Fruit fly (Drosophila melanogaster) whole organism, embryonic: Measurements from ENCODE around the gene Tti1.

Source experiments
- BEAF-32 ChIP-seq: fragments of 200-800 bp; sonication (Bioruptor generic); optimal IDR thresholded peaks from 3 replicates; lab custom pipeline; 2017; ENCODE audit warnings: missing biosample characterization, missing genetic modification characterization, mild to moderate bottlenecking, moderate library complexity, missing genetic modification reagents
- CG10462 ChIP-seq: fragments of 200-800 bp; sonication (Bioruptor generic); optimal IDR thresholded peaks from 2 replicates; lab custom pipeline; 2016; ENCODE audit warnings: missing biosample characterization, missing genetic modification characterization
- CG11093 ChIP-seq: fragments of 200-800 bp; sonication (Bioruptor generic); IDR thresholded peaks from 3 replicates; pipeline ENCODE4 v1.3.6; 2022; ENCODE audit warnings: missing biosample characterization, missing genetic modification characterization
- CG11560 ChIP-seq: fragments of 200-800 bp; sonication (Bioruptor generic); IDR thresholded peaks from 3 replicates; pipeline ENCODE4 v1.3.6; 2022; ENCODE audit warnings: missing biosample characterization, missing genetic modification characterization
- CG12744 ChIP-seq: fragments of 200-800 bp; sonication (Bioruptor generic); optimal IDR thresholded peaks from 2 replicates; lab custom pipeline; 2016; ENCODE audit warnings: missing biosample characterization, missing genetic modification characterization
- CG14965 ChIP-seq: fragments of 200-800 bp; sonication (Bioruptor generic); optimal IDR thresholded peaks from 2 replicates; lab custom pipeline; 2016; ENCODE audit warnings: missing biosample characterization, missing genetic modification characterization, borderline replicate concordance
- CG15073 ChIP-seq: fragments of 200-800 bp; sonication (Bioruptor generic); optimal IDR thresholded peaks from 2 replicates; lab custom pipeline; 2016; ENCODE audit warnings: missing biosample characterization, missing genetic modification characterization
- CG16813 ChIP-seq: fragments of 200-800 bp; sonication (Bioruptor generic); IDR thresholded peaks from 3 replicates; pipeline ENCODE4 v1.3.6; 2022; ENCODE audit warnings: missing biosample characterization, missing genetic modification characterization; ENCODE audit not compliant: partially characterized antibody
- CG17359 ChIP-seq: fragments of 200-800 bp; sonication (Bioruptor generic); optimal IDR thresholded peaks from 3 replicates; lab custom pipeline; 2018; ENCODE audit warnings: missing biosample characterization, mild to moderate bottlenecking, missing genetic modification characterization, moderate library complexity
- CG18619 ChIP-seq: fragments of 200-800 bp; sonication (Bioruptor generic); optimal IDR thresholded peaks from 3 replicates; lab custom pipeline; 2017; ENCODE audit warnings: missing biosample characterization, mild to moderate bottlenecking, missing genetic modification characterization
- CG2199 ChIP-seq: fragments of 200-800 bp; sonication (Bioruptor generic); IDR thresholded peaks from 3 replicates; pipeline ENCODE4 v1.3.6; 2022; ENCODE audit warnings: missing biosample characterization, missing genetic modification characterization
- CG32767 ChIP-seq: fragments of 200-800 bp; sonication (Bioruptor generic); IDR thresholded peaks from 2 replicates; pipeline ENCODE4 v1.3.6; 2022; ENCODE audit warnings: missing biosample characterization, missing genetic modification characterization
- CG34376 ChIP-seq: fragments of 200-800 bp; sonication (Bioruptor generic); optimal IDR thresholded peaks from 2 replicates; lab custom pipeline; 2018; ENCODE audit warnings: missing biosample characterization, mild to moderate bottlenecking, missing genetic modification characterization
- CG4328 ChIP-seq: fragments of 200-800 bp; sonication (Bioruptor generic); optimal IDR thresholded peaks from 3 replicates; lab custom pipeline; 2017; ENCODE audit warnings: missing biosample characterization, missing genetic modification reagents, missing genetic modification characterization
- CG4820 ChIP-seq: fragments of 200-800 bp; sonication (Bioruptor generic); optimal IDR thresholded peaks from 3 replicates; lab custom pipeline; 2016; ENCODE audit warnings: missing biosample characterization, missing genetic modification characterization
- CG5180 ChIP-seq: fragments of 200-800 bp; sonication (Bioruptor generic); optimal IDR thresholded peaks from 3 replicates; lab custom pipeline; 2017; ENCODE audit warnings: missing biosample characterization, missing genetic modification characterization, mild to moderate bottlenecking, moderate library complexity, missing genetic modification reagents
- CG7839 ChIP-seq: fragments of 200-800 bp; sonication (Bioruptor generic); optimal IDR thresholded peaks from 3 replicates; lab custom pipeline; 2018; ENCODE audit warnings: missing biosample characterization, mild to moderate bottlenecking, missing genetic modification characterization, moderate library complexity
- CG9876 ChIP-seq: fragments of 200-800 bp; sonication (Bioruptor generic); optimal IDR thresholded peaks from 2 replicates; lab custom pipeline; 2016; ENCODE audit warnings: missing biosample characterization, missing genetic modification characterization
- Camta ChIP-seq: fragments of 200-800 bp; sonication (Bioruptor generic); optimal IDR thresholded peaks from 2 replicates; lab custom pipeline; 2016; ENCODE audit warnings: missing biosample characterization, missing genetic modification characterization
- CkIIα-i1 ChIP-seq: fragments of 200-800 bp; sonication (Bioruptor generic); IDR thresholded peaks from 2 replicates; pipeline ENCODE4 v1.3.6; 2022; ENCODE audit warnings: missing biosample characterization, missing genetic modification characterization
- D19A ChIP-seq: fragments of 200-800 bp; optimal IDR thresholded peaks from 3 replicates; lab custom pipeline; 2019; ENCODE audit warnings: missing biosample characterization, mild to moderate bottlenecking, missing genetic modification characterization, moderate library complexity
- HLH4C ChIP-seq: fragments of 200-800 bp; sonication (Bioruptor generic); IDR thresholded peaks from 3 replicates; pipeline ENCODE4 v1.3.6; 2022; ENCODE audit warnings: missing biosample characterization, missing genetic modification characterization; ENCODE audit not compliant: partially characterized antibody
- Lhr ChIP-seq: fragments of 200-800 bp; sonication (Bioruptor generic); optimal IDR thresholded peaks from 3 replicates; lab custom pipeline; 2017; ENCODE audit warnings: mild to moderate bottlenecking, missing biosample characterization, missing genetic modification reagents, missing genetic modification characterization
- Nf-YA ChIP-seq: fragments of 200-800 bp; sonication (Bioruptor generic); IDR thresholded peaks from 2 replicates; pipeline ENCODE4 v1.3.6; 2022; ENCODE audit warnings: missing biosample characterization, missing genetic modification characterization
- Oli ChIP-seq: fragments of 200-800 bp; sonication (Bioruptor generic); optimal IDR thresholded peaks from 2 replicates; lab custom pipeline; 2018; ENCODE audit warnings: missing biosample characterization, mild to moderate bottlenecking, missing genetic modification characterization, moderate library complexity
- Stat92E ChIP-seq, 3 experiments: fragments of >200 bp in 2 of 3; fragments of 200-800 bp in 1 of 3; sonication (Bioruptor generic) in 1 of 3; optimal IDR thresholded peaks; 2 replicates each; lab custom pipeline; 2017 to 2019; ENCODE audit warnings: missing biosample characterization in 3 of 3, missing genetic modification characterization in 3 of 3, mild to moderate bottlenecking in 1 of 3, moderate library complexity in 1 of 3
- Taf1 ChIP-seq: fragments of 200-800 bp; sonication (Bioruptor generic); IDR thresholded peaks from 2 replicates; pipeline ENCODE4 v1.3.6; 2022; ENCODE audit warnings: missing biosample characterization, missing genetic modification characterization
- Usf ChIP-seq: fragments of 200-800 bp; sonication (Bioruptor generic); optimal IDR thresholded peaks from 2 replicates; lab custom pipeline; 2017; ENCODE audit warnings: missing genotype, missing biosample characterization, missing genetic modification characterization
- YL-1 ChIP-seq: fragments of 200-800 bp; sonication (Bioruptor generic); optimal IDR thresholded peaks from 3 replicates; lab custom pipeline; 2017; ENCODE audit warnings: missing biosample characterization, mild to moderate bottlenecking, missing genetic modification characterization
- aop ChIP-seq: fragments of 200-800 bp; sonication (Bioruptor generic); IDR thresholded peaks from 2 replicates; pipeline ENCODE4 v1.3.6; 2022; ENCODE audit warnings: missing biosample characterization, missing genetic modification characterization
- bigmax ChIP-seq: fragments of 200-800 bp; sonication (Bioruptor generic); optimal IDR thresholded peaks from 2 replicates; lab custom pipeline; 2018; ENCODE audit warnings: missing biosample characterization, mild to moderate bottlenecking, missing genetic modification characterization
- crc ChIP-seq: fragments of 200-800 bp; sonication (Bioruptor generic); optimal IDR thresholded peaks from 2 replicates; lab custom pipeline; 2016; ENCODE audit warnings: missing biosample characterization, missing genetic modification characterization
- dimm ChIP-seq: fragments of 200-800 bp; sonication (Bioruptor generic); IDR thresholded peaks from 2 replicates; pipeline ENCODE4 v1.3.6; 2022; ENCODE audit warnings: missing biosample characterization, missing genetic modification characterization
- emc ChIP-seq: fragments of 200-800 bp; sonication (Bioruptor generic); optimal IDR thresholded peaks from 2 replicates; lab custom pipeline; 2016; ENCODE audit warnings: missing biosample characterization, missing genetic modification characterization
- grau ChIP-seq: fragments of 200-800 bp; optimal IDR thresholded peaks from 3 replicates; lab custom pipeline; 2019; ENCODE audit warnings: missing biosample characterization, mild to moderate bottlenecking, missing genetic modification characterization, moderate library complexity
- hkb ChIP-seq, 2 experiments: fragments of 200-800 bp in 1 of 2; fragments of >200 bp in 1 of 2; sonication (Bioruptor generic) in 1 of 2; IDR thresholded peaks in 1 of 2; optimal IDR thresholded peaks in 1 of 2; 2 replicates each; pipeline versions ENCODE4 v1.3.6 to Lab custom; 2017 to 2022; ENCODE audit warnings: missing biosample characterization in 1 of 2, missing genetic modification characterization in 1 of 2
- kah ChIP-seq: fragments of 200-800 bp; sonication (Bioruptor generic); optimal IDR thresholded peaks from 2 replicates; lab custom pipeline; 2018; ENCODE audit warnings: missing biosample characterization, mild to moderate bottlenecking, missing genetic modification characterization
- ken ChIP-seq: fragments of 200-800 bp; sonication (Bioruptor generic); IDR thresholded peaks from 3 replicates; pipeline ENCODE4 v1.3.6; 2022; ENCODE audit warnings: missing biosample characterization, missing genetic modification characterization
- nom ChIP-seq: fragments of 200-800 bp; sonication (Bioruptor generic); optimal IDR thresholded peaks from 2 replicates; lab custom pipeline; 2017; ENCODE audit warnings: missing biosample characterization, missing genetic modification characterization, mild to moderate bottlenecking, moderate library complexity, missing genetic modification reagents
- pfk ChIP-seq: fragments of 200-800 bp; sonication (Bioruptor generic); optimal IDR thresholded peaks from 2 replicates; lab custom pipeline; 2018; ENCODE audit warnings: missing biosample characterization, mild to moderate bottlenecking, missing genetic modification characterization, moderate library complexity
- phol ChIP-seq: fragments of 200-800 bp; sonication (Bioruptor generic); optimal IDR thresholded peaks from 3 replicates; lab custom pipeline; 2018; ENCODE audit warnings: missing biosample characterization, mild to moderate bottlenecking, missing genetic modification characterization, moderate library complexity
- pzg ChIP-seq: fragments of 200-800 bp; sonication (Bioruptor generic); optimal IDR thresholded peaks from 3 replicates; lab custom pipeline; 2018; ENCODE audit warnings: missing biosample characterization, mild to moderate bottlenecking, missing genetic modification characterization, moderate library complexity
- repo ChIP-seq: fragments of 200-800 bp; sonication (Bioruptor generic); optimal IDR thresholded peaks from 2 replicates; lab custom pipeline; 2016; ENCODE audit warnings: missing biosample characterization, missing genetic modification characterization
- slou ChIP-seq: fragments of 200-800 bp; sonication (Bioruptor generic); optimal IDR thresholded peaks from 3 replicates; lab custom pipeline; 2016; ENCODE audit warnings: missing biosample characterization, missing genetic modification characterization
- sob ChIP-seq: fragments of 200-800 bp; sonication (Bioruptor generic); IDR thresholded peaks from 2 replicates; pipeline ENCODE4 v1.3.6; 2022; ENCODE audit warnings: missing biosample characterization, missing genetic modification characterization
- sr ChIP-seq: fragments of 200-800 bp; sonication (Bioruptor generic); IDR thresholded peaks from 3 replicates; pipeline ENCODE4 v1.3.6; 2022; ENCODE audit warnings: missing biosample characterization, missing genetic modification characterization
- trh ChIP-seq: fragments of 200-800 bp; sonication (Bioruptor generic); optimal IDR thresholded peaks from 2 replicates; lab custom pipeline; 2016; ENCODE audit warnings: missing biosample characterization, missing genetic modification characterization
- vvl ChIP-seq: fragments of 200-800 bp; sonication (Bioruptor generic); IDR thresholded peaks from 2 replicates; pipeline ENCODE4 v1.3.6; 2022; ENCODE audit warnings: missing biosample characterization, missing genetic modification characterization
- zfh2 ChIP-seq: fragments of 200-800 bp; sonication (Bioruptor generic); optimal IDR thresholded peaks from 2 replicates; lab custom pipeline; 2016; ENCODE audit warnings: missing biosample characterization, missing genetic modification characterization

Gene Tti1

DNA sequence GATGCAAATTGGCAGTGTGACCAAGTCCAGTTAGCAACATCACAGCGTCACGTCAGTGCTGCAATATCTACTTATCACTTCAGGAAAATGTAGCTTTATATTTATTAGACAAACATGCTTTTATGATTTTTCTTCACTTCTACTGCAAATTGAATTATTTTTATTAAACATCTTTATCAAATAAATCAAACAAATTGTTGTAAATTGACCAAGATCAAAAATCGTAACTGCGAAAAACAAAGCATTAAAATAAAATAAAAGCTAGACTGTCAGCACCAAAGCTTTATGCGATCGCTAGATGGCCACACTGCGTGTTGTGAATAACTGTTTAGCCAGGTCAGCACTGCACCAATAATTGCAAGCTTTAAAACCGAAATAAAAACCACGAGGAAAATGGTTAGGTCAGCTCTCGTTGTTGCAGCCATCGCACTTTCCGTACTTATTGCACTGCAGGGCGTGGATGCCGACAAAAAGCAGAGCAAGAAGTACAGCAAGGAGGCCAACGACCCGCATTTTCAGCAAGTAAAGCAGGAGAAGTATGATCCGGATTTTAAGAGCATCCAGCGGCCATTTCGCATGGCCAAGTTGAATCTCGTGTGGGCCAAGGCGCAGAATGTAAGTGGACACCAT is 36.8 kb upstream of the Tti1 start, which contains the start of the genes CG12945 and CG8507 (continued):
- TF ChIP-seq BEAF-32 (GFP tag; lab: Kevin White, UChicago): peak; percentile 52
- TF ChIP-seq Usf (GFP tag; lab: Kevin White, UChicago): no peak
- TF ChIP-seq CG4820: peak; percentile 39
- no peak for TF ChIP-seq CG2199
- no peak for TF ChIP-seq pfk (GFP tag; lab: Kevin White, UChicago)
- TF ChIP-seq CG34376 (GFP tag; lab: Kevin White, UChicago): peak; percentile 24
- TF ChIP-seq CG16813 (GFP tag; lab: Robert Waterston, UW): no peak
- no peak for TF ChIP-seq hkb (optimal IDR thresholded peaks at IDR 0.05; lab: Kevin White, UChicago)
- TF ChIP-seq hkb (GFP tag; IDR thresholded peaks at IDR 0.05; lab: Robert Waterston, UW): no peak
- TF ChIP-seq CG11093 (GFP tag; lab: Robert Waterston, UW): no peak
- no peak for TF ChIP-seq bigmax
- TF ChIP-seq vvl (GFP tag; lab: Robert Waterston, UW): peak; percentile 31; the same call in 1 of the 2 replicates
- peak; percentile 63 for TF ChIP-seq grau (tag; lab: Kevin White, UChicago)
- 0 out of 3 replicates have a peak, but pooled peaks have one; percentile 28 for TF ChIP-seq ken (GFP tag; lab: Robert Waterston, UW)
- TF ChIP-seq sob (GFP tag; lab: Robert Waterston, UW): peak; percentile 8; the same call in 1 of the 2 replicates
- TF ChIP-seq Lhr: no peak
- 0 out of 2 replicates have a peak, but pooled peaks have one; percentile 19 for TF ChIP-seq Taf1 (GFP tag; lab: Robert Waterston, UW)
- peak; percentile 44 for TF ChIP-seq Camta (GFP tag; lab: Kevin White, UChicago)
- peak; percentile 69 for TF ChIP-seq zfh2 (GFP tag; lab: Kevin White, UChicago)
- TF ChIP-seq pzg (GFP tag; lab: Kevin White, UChicago): peak; percentile 55
- no peak for TF ChIP-seq crc
- TF ChIP-seq D19A (tag; lab: Kevin White, UChicago): no peak
- no peak for TF ChIP-seq sr (GFP tag; lab: Robert Waterston, UW)
- no peak for TF ChIP-seq CG5180 (GFP tag; lab: Kevin White, UChicago)
- peak; percentile 8 for TF ChIP-seq nom (GFP tag; lab: Kevin White, UChicago)
- TF ChIP-seq CkIIα-i1 (GFP tag; lab: Robert Waterston, UW): no peak
- no peak for TF ChIP-seq dimm (GFP tag; lab: Robert Waterston, UW)
- TF ChIP-seq CG15073: no peak
- no peak for TF ChIP-seq CG32767 (GFP tag; lab: Robert Waterston, UW)
- TF ChIP-seq trh (GFP tag; lab: Kevin White, UChicago): no peak
- TF ChIP-seq CG12744: peak; percentile 43
- TF ChIP-seq CG7839 (tag; lab: Kevin White, UChicago): no peak
- TF ChIP-seq CG18619 (GFP tag; lab: Kevin White, UChicago): peak; percentile 14
- no peak for TF ChIP-seq repo (GFP tag; lab: Kevin White, UChicago)
- no peak for TF ChIP-seq kah (GFP tag; lab: Kevin White, UChicago)
- no peak for TF ChIP-seq CG9876 (GFP tag; lab: Kevin White, UChicago)
- TF ChIP-seq CG4328 (GFP tag; lab: Kevin White, UChicago): no peak
- TF ChIP-seq phol (tag; lab: Kevin White, UChicago): peak; percentile 68
- no peak for TF ChIP-seq Stat92E (GFP tag; optimal IDR thresholded peaks at IDR 0.05; lab: Kevin White, UChicago)
- TF ChIP-seq slou (GFP tag; lab: Kevin White, UChicago): no peak
- TF ChIP-seq Oli: peak; percentile 13
- TF ChIP-seq CG11560 (tag; lab: Robert Waterston, UW): no peak
- no peak for TF ChIP-seq aop (GFP tag; lab: Robert Waterston, UW)
- no peak for TF ChIP-seq CG14965 (GFP tag; lab: Kevin White, UChicago)
- no peak for TF ChIP-seq emc (GFP tag; lab: Kevin White, UChicago)
- TF ChIP-seq YL-1 (GFP tag; lab: Kevin White, UChicago): peak; percentile 47
- TF ChIP-seq CG17359 (tag; lab: Kevin White, UChicago): no peak
- TF ChIP-seq CG10462 (GFP tag; lab: Kevin White, UChicago): no peak
- TF ChIP-seq HLH4C (GFP tag; lab: Robert Waterston, UW): no peak
- TF ChIP-seq Nf-YA (GFP tag; lab: Robert Waterston, UW): no peak
